Worm (Caenorhabditis elegans): ENCODE results near the gene ndub-11.

DNA sequence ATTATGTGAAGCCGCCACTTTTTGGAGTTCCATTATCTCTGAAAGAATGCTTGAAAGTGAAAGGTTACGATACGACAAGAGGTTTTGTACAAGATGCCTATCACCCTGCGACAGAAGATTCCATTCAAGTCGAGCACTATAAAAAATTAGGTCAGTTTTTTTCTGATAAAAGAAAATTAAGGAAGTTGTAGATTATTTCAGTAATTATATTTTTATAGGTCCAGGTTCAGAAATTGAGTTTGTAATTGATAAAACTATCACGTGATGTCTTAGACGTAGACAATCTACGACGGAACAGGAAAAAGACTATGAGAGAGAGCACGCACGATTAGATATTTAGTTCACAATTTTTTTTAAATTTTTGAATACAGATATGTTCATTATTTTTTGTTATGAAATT lies 30.0 kb upstream of the ndub-11 start:
- TF ChIP-seq lin-54 (GFP tag; optimal IDR thresholded peaks at IDR 0.05) (no peak), F49E8.2 (tag; optimal IDR thresholded peaks at IDR 0.05; ENCODE audit: insufficient read depth) (no peak), ztf-22 (GFP tag; optimal IDR thresholded peaks at IDR 0.05) (no peak), egrh-3 (GFP tag; IDR thresholded peaks at IDR 0.05) (no peak), hlh-12 (tag; optimal IDR thresholded peaks at IDR 0.05) (no peak), dpl-1 (GFP tag; optimal IDR thresholded peaks at IDR 0.05) (no peak), nhr-179 (tag; optimal IDR thresholded peaks at IDR 0.05) (no peak), F37B4.10 (GFP tag; IDR thresholded peaks at IDR 0.05) (no peak), nhr-27 (tag; optimal IDR thresholded peaks at IDR 0.05) (no peak), him-1 (tag; optimal IDR thresholded peaks at IDR 0.05) (no peak)
